Worm (Caenorhabditis elegans) whole organism, midembryonic: Measurements from ENCODE around the gene W03F8.6.

Experiments used
- med-1 ChIP-seq: sonication (generic microtip); optimal IDR thresholded peaks from 2 replicates; lab custom pipeline; 2017; ENCODE audit warnings: missing genetic modification characterization, mild to moderate bottlenecking, missing compliant biosample characterization, antibody characterized with exemption, missing genetic modification reagents; ENCODE audit not compliant: insufficient read depth
- tab-1 ChIP-seq: fragments of 200-800 bp; sonication (Bioruptor generic); IDR thresholded peaks from 2 replicates; pipeline ENCODE4 v1.3.6; 2022; ENCODE audit warnings: missing genetic modification characterization, missing compliant biosample characterization

DNA sequence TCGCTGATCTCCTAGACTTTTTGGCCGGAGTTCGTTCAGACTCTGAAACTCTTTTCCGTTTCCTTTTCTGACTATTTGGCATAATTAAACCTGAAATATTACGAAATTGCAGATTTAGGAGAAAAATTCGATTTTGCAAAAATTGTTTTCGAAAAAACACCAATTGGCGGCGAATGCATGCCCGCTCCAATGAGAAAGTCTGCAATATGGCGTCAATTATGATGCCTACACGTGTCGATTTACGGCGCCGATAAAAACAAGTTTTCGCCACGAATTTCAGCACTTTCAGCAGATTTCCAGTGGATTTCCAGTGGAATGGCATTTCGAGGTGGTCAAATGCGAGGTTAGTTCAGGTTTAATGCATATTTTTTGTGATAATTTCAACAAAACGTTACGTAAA lies 23.0 kb upstream of the W03F8.6 start, which contains the start of the genes Y59E9AL.36 and nbet-1:
- TF ChIP-seq med-1 (GFP tag; lab: Kevin White, UChicago), result no peak
- TF ChIP-seq tab-1 (GFP tag; lab: Robert Waterston, UW), result no peak
